Worm (Caenorhabditis elegans) whole organism, L3 larva: ENCODE measurements around the gene C15H11.11.

Experiments used
- hmg-11 ChIP-seq: sonication (generic microtip); optimal IDR thresholded peaks from 2 replicates; lab custom pipeline; 2016; ENCODE audit warnings: missing genetic modification characterization, missing compliant biosample characterization
- tbx-2 ChIP-seq: sonication (generic microtip); optimal IDR thresholded peaks from 2 replicates; lab custom pipeline; 2016; ENCODE audit warnings: mild to moderate bottlenecking, missing genetic modification characterization, missing compliant biosample characterization
- ztf-4 ChIP-seq: fragments of 150-350 bp; optimal IDR thresholded peaks from 2 replicates; lab custom pipeline; 2014; ENCODE audit warnings: missing biosample characterization, missing genetic modification characterization

ce11 chrV:14440841-14441240 is 25.5 kb downstream of the C15H11.11 start, which contains the start of gene F23B12.4:
- no peak for TF ChIP-seq ztf-4 (tag; lab: Kevin White, UChicago)
- no peak for TF ChIP-seq hmg-11 (tag; lab: Kevin White, UChicago)
- TF ChIP-seq tbx-2 (tag; lab: Kevin White, UChicago) = no peak
